Worm (Caenorhabditis elegans) whole organism, L2 larva: ENCODE results near the gene kbp-4.

Experiments
- lin-11 ChIP-seq: fragments of 150-350 bp; sonication (generic microtip); optimal IDR thresholded peaks from 2 replicates; lab custom pipeline; 2014; ENCODE audit warnings: missing biosample characterization, missing genetic modification characterization, inconsistent platforms, mixed read lengths
- mbf-1 ChIP-seq: sonication (generic microtip); optimal IDR thresholded peaks from 2 replicates; lab custom pipeline; 2017; ENCODE audit warnings: missing biosample characterization, missing genetic modification characterization
- nhr-10 ChIP-seq: sonication (generic microtip); optimal IDR thresholded peaks from 2 replicates; lab custom pipeline; 2017; ENCODE audit warnings: missing biosample characterization, missing genetic modification characterization
- peb-1 ChIP-seq: fragments of 150-350 bp; optimal IDR thresholded peaks from 2 replicates; lab custom pipeline; 2014; ENCODE audit warnings: missing biosample characterization, missing genetic modification characterization
- unc-62 ChIP-seq: fragments of 150-350 bp; optimal IDR thresholded peaks from 2 replicates; lab custom pipeline; 2014; ENCODE audit warnings: missing biosample characterization, missing genetic modification reagents, missing genetic modification characterization

DNA sequence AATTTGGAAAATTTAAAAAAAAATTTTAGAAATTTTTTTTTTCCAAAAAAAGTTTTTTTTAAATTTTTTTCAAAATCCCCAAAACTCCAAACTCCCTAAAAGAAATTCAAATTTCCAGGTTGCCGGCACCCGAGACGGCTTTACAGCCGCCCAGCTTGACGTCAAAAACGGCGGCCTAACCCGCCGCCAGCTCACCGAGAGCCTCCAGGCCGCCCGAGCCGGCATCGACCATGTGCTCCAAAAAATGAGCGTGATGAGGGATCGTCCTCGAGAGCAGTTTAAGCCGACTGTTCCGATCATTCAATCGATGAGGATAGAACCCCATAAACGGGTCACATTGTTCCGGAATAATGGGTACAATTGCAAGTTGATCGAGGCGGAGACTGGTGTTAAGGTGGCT is 36.9 kb upstream of the kbp-4 start:
- TF ChIP-seq lin-11 (tag; lab: Kevin White, UChicago) (no peak), unc-62 (no peak), peb-1 (tag; lab: Kevin White, UChicago) (no peak), mbf-1 (tag; lab: Kevin White, UChicago) (no peak), nhr-10 (tag; lab: Kevin White, UChicago) (no peak)
